Worm (Caenorhabditis elegans) whole organism, mixed stage, embryonic: Measurements from ENCODE around the gene nhr-45.

Experiments
- blmp-1 ChIP-seq: fragments of 150-350 bp; optimal IDR thresholded peaks from 2 replicates; lab custom pipeline; 2014; ENCODE audit warnings: missing biosample characterization, missing genetic modification characterization
- elt-3 ChIP-seq: fragments of 150-350 bp; optimal IDR thresholded peaks from 2 replicates; lab custom pipeline; 2014; ENCODE audit warnings: missing biosample characterization, missing genetic modification characterization
- flh-1 ChIP-seq: fragments of 200-800 bp; sonication (Bioruptor generic); optimal IDR thresholded peaks from 2 replicates; lab custom pipeline; 2018; ENCODE audit warnings: mild to moderate bottlenecking, missing genetic modification characterization, moderate library complexity, missing compliant biosample characterization
- lin-13 ChIP-seq: fragments of 150-350 bp; optimal IDR thresholded peaks from 2 replicates; lab custom pipeline; 2014; ENCODE audit warnings: missing biosample characterization, missing genetic modification characterization
- lsy-2 ChIP-seq: fragments of 150-350 bp; optimal IDR thresholded peaks from 2 replicates; lab custom pipeline; 2014; ENCODE audit warnings: missing biosample characterization, missing genetic modification characterization
- nhr-12 ChIP-seq: fragments of 150-350 bp; optimal IDR thresholded peaks from 2 replicates; lab custom pipeline; 2014; ENCODE audit warnings: missing biosample characterization, missing genetic modification characterization
- nhr-237 ChIP-seq: fragments of 150-350 bp; optimal IDR thresholded peaks from 2 replicates; lab custom pipeline; 2014; ENCODE audit warnings: missing biosample characterization, missing genetic modification characterization
- nhr-28 ChIP-seq: fragments of 150-350 bp; optimal IDR thresholded peaks from 2 replicates; lab custom pipeline; 2014; ENCODE audit warnings: missing biosample characterization, missing genetic modification characterization
- snpc-4 ChIP-seq: fragments of 150-350 bp; optimal IDR thresholded peaks from 2 replicates; lab custom pipeline; 2014; ENCODE audit warnings: missing biosample characterization, missing genetic modification characterization
- unc-39 ChIP-seq: fragments of 150-350 bp; optimal IDR thresholded peaks from 2 replicates; lab custom pipeline; 2014; ENCODE audit warnings: missing biosample characterization, missing genetic modification characterization
- unc-62 ChIP-seq: fragments of 150-350 bp; optimal IDR thresholded peaks from 2 replicates; lab custom pipeline; 2014; ENCODE audit warnings: missing biosample characterization, missing genetic modification reagents, missing genetic modification characterization
- ztf-11 ChIP-seq: fragments of 150-350 bp; optimal IDR thresholded peaks from 2 replicates; lab custom pipeline; 2014; ENCODE audit warnings: missing biosample characterization, missing genetic modification characterization

DNA sequence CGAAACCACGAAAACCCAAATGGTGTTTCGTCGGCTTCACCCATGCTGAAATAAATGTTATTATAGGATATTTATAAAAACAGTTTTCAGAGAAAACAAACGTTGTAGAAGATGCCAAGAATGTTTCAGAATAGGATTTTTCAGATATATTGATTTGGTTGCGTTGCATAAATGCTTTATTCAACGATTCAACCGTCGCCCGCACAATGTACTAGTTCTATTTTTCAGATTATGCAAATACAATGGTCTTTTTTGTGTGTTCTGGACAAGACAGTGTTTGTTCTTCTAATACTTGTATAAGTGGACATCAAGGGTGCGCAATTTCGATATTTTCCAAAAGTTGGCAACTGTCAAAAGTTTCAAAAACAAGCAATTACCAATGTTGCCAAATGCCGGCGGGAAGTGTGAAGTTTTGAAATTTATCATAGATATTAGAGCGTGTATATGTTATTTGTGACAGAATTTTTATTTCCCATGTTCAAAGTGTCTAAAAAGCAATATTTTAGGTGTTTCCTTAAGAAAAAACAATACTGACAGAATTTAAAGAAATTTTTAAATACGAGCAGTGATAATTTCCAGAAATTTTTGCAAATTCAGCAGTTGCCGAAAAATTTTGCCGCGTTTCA, 31.1 kb upstream of the nhr-45 start, which contains the start of gene K02G10.5:
- TF ChIP-seq unc-62, result no peak
- no peak for TF ChIP-seq flh-1 (GFP tag; lab: Kevin White, UChicago)
- no peak for TF ChIP-seq snpc-4
- TF ChIP-seq nhr-28 (tag; lab: Kevin White, UChicago), result no peak
- no peak for TF ChIP-seq ztf-11 (tag; lab: Kevin White, UChicago)
- no peak for TF ChIP-seq unc-39 (tag; lab: Kevin White, UChicago)
- no peak for TF ChIP-seq lin-13 (tag; lab: Kevin White, UChicago)
- no peak for TF ChIP-seq elt-3 (tag; lab: Kevin White, UChicago)
- TF ChIP-seq nhr-12 (tag; lab: Kevin White, UChicago), result no peak
- TF ChIP-seq blmp-1 (tag; lab: Kevin White, UChicago), result no peak
- no peak for TF ChIP-seq lsy-2 (tag; lab: Kevin White, UChicago)
- no peak for TF ChIP-seq nhr-237
